Worm (Caenorhabditis elegans) whole organism, L1 larva: Measurements from ENCODE around the gene dph-1.
A peak's percentile ranks its signal among the peaks of the same experiment; 100 is the strongest.

ENCODE experiments used
- alr-1 ChIP-seq: fragments of 200-800 bp; sonication (Bioruptor generic); optimal IDR thresholded peaks from 2 replicates; lab custom pipeline; 2018; ENCODE audit warnings: borderline replicate concordance, mild to moderate bottlenecking, missing genetic modification characterization, missing compliant biosample characterization
- ama-1 ChIP-seq: fragments of 150-350 bp; optimal IDR thresholded peaks from 2 replicates; lab custom pipeline; 2014
- blmp-1 ChIP-seq: fragments of 150-350 bp; optimal IDR thresholded peaks from 2 replicates; lab custom pipeline; 2014; ENCODE audit warnings: missing biosample characterization, missing genetic modification characterization
- ceh-8 ChIP-seq: fragments of 200-800 bp; sonication (Bioruptor generic); optimal IDR thresholded peaks from 2 replicates; lab custom pipeline; 2018; ENCODE audit warnings: mild to moderate bottlenecking, missing genetic modification characterization, moderate library complexity, missing compliant biosample characterization
- ceh-88 ChIP-seq: fragments of 200-800 bp; sonication (Bioruptor generic); IDR thresholded peaks from 2 replicates; pipeline ENCODE4 v1.3.6; 2022; ENCODE audit warnings: missing genetic modification characterization, missing compliant biosample characterization
- ces-1 ChIP-seq: fragments of 150-350 bp; optimal IDR thresholded peaks from 2 replicates; lab custom pipeline; 2014; ENCODE audit warnings: missing biosample characterization, missing genetic modification reagents, missing genetic modification characterization
- dpl-1 ChIP-seq, 3 experiments: fragments of 150-350 bp in 2 of 3; sonication (generic microtip) in 1 of 3; optimal IDR thresholded peaks; 2 replicates each; lab custom pipeline; 2014 to 2017; ENCODE audit warnings: missing biosample characterization in 3 of 3, missing genetic modification characterization in 3 of 3, missing genetic modification reagents in 3 of 3
- dsc-1 ChIP-seq: sonication (generic microtip); optimal IDR thresholded peaks from 2 replicates; lab custom pipeline; 2016; ENCODE audit warnings: mild to moderate bottlenecking, missing genetic modification characterization, missing compliant biosample characterization
- efl-1 ChIP-seq, 4 experiments: fragments of 150-350 bp; optimal IDR thresholded peaks in 3 of 4; peaks in 1 of 4; 1 replicate in 1 of 4; 2 replicates in 3 of 4; lab custom pipeline; 2014; ENCODE audit warnings: missing biosample characterization in 2 of 4, missing genetic modification characterization in 2 of 4, missing genetic modification reagents in 2 of 4
- egl-27 ChIP-seq, 2 experiments: fragments of 150-350 bp in 1 of 2; sonication (generic microtip); optimal IDR thresholded peaks; 3 replicates each; lab custom pipeline; 2017 to 2018; ENCODE audit warnings: missing biosample characterization in 2 of 2, missing genetic modification characterization in 2 of 2, missing genetic modification reagents in 2 of 2
- elt-3 ChIP-seq, 6 experiments: fragments of 150-350 bp in 1 of 6; sonication (generic microtip); optimal IDR thresholded peaks; 2 replicates each; lab custom pipeline; 2017 to 2018; ENCODE audit warnings: missing biosample characterization in 6 of 6, missing genetic modification characterization in 6 of 6, inconsistent platforms in 1 of 6
- fkh-4 ChIP-seq: sonication (generic microtip); optimal IDR thresholded peaks from 2 replicates; lab custom pipeline; 2016; ENCODE audit warnings: missing compliant biosample characterization, missing genetic modification characterization, borderline replicate concordance
- fkh-8 ChIP-seq: sonication (generic microtip); optimal IDR thresholded peaks from 2 replicates; lab custom pipeline; 2016; ENCODE audit warnings: mild to moderate bottlenecking, missing genetic modification characterization, missing compliant biosample characterization
- hpl-2 ChIP-seq: fragments of 150-350 bp; optimal IDR thresholded peaks from 2 replicates; lab custom pipeline; 2014; ENCODE audit warnings: missing biosample characterization, missing genetic modification reagents, missing genetic modification characterization
- lin-14 ChIP-seq: fragments of 200-800 bp; sonication (Bioruptor generic); optimal IDR thresholded peaks from 2 replicates; lab custom pipeline; 2018; ENCODE audit warnings: mild to moderate bottlenecking, missing genetic modification characterization, moderate library complexity, missing compliant biosample characterization
- lin-35 ChIP-seq, 2 experiments: fragments of 150-350 bp; optimal IDR thresholded peaks; 2 replicates each; lab custom pipeline; 2014; ENCODE audit warnings: missing biosample characterization in 2 of 2, missing genetic modification characterization in 2 of 2, missing genetic modification reagents in 2 of 2
- lsy-2 ChIP-seq, 2 experiments: fragments of 150-350 bp; optimal IDR thresholded peaks; 2 replicates each; lab custom pipeline; 2014; ENCODE audit warnings: missing biosample characterization in 2 of 2, missing genetic modification characterization in 2 of 2
- mep-1 ChIP-seq: fragments of 150-350 bp; optimal IDR thresholded peaks from 2 replicates; lab custom pipeline; 2014; ENCODE audit warnings: missing biosample characterization, missing genetic modification characterization
- nhr-12 ChIP-seq: sonication (generic microtip); optimal IDR thresholded peaks from 2 replicates; lab custom pipeline; 2017; ENCODE audit warnings: missing biosample characterization, missing genetic modification characterization
- nhr-19 ChIP-seq: fragments of 200-800 bp; sonication (Bioruptor generic); conservative IDR thresholded peaks from 2 replicates; pipeline ENCODE4 v1.3.6; 2022; ENCODE audit warnings: missing genetic modification characterization, missing compliant biosample characterization
- nhr-20 ChIP-seq: sonication (generic microtip); optimal IDR thresholded peaks from 2 replicates; lab custom pipeline; 2016; ENCODE audit warnings: mild to moderate bottlenecking, missing genetic modification characterization, missing compliant biosample characterization
- nhr-237 ChIP-seq: fragments of 150-350 bp; optimal IDR thresholded peaks from 2 replicates; lab custom pipeline; 2014; ENCODE audit warnings: missing biosample characterization, missing genetic modification characterization
- nhr-28 ChIP-seq: fragments of 150-350 bp; optimal IDR thresholded peaks from 2 replicates; lab custom pipeline; 2014; ENCODE audit warnings: missing biosample characterization, missing genetic modification characterization
- nhr-71 ChIP-seq: sonication (generic microtip); optimal IDR thresholded peaks from 2 replicates; lab custom pipeline; 2016; ENCODE audit warnings: mild to moderate bottlenecking, missing genetic modification characterization, moderate library complexity, missing compliant biosample characterization
- nhr-85 ChIP-seq: sonication (generic microtip); peaks from one replicate; lab custom pipeline; 2016; ENCODE audit warnings: missing genetic modification characterization, inconsistent platforms, missing compliant biosample characterization
- pag-3 ChIP-seq: sonication (generic microtip); optimal IDR thresholded peaks from 2 replicates; lab custom pipeline; 2017; ENCODE audit warnings: missing genetic modification characterization, mild to moderate bottlenecking, missing compliant biosample characterization, antibody characterized with exemption, borderline replicate concordance; ENCODE audit not compliant: insufficient read depth
- rnt-1 ChIP-seq: sonication (generic microtip); optimal IDR thresholded peaks from 2 replicates; lab custom pipeline; 2016; ENCODE audit warnings: mild to moderate bottlenecking, missing genetic modification characterization, moderate library complexity, missing compliant biosample characterization
- snu-23 ChIP-seq: sonication (generic microtip); optimal IDR thresholded peaks from 2 replicates; lab custom pipeline; 2016; ENCODE audit warnings: missing genetic modification characterization, missing compliant biosample characterization
- unc-130 ChIP-seq: fragments of 150-350 bp; optimal IDR thresholded peaks from 2 replicates; lab custom pipeline; 2017; ENCODE audit warnings: missing biosample characterization, missing genetic modification characterization, inconsistent platforms
- unc-30 ChIP-seq: sonication (generic microtip); optimal IDR thresholded peaks from 2 replicates; lab custom pipeline; 2017; ENCODE audit warnings: missing biosample characterization, missing genetic modification characterization
- vab-15 ChIP-seq: sonication (generic microtip); optimal IDR thresholded peaks from 2 replicates; lab custom pipeline; 2017; ENCODE audit warnings: missing genotype, mild to moderate bottlenecking, missing genetic modification characterization, missing compliant biosample characterization
- xbp-1 ChIP-seq: sonication (generic microtip); optimal IDR thresholded peaks from 2 replicates; lab custom pipeline; 2016; ENCODE audit warnings: missing genetic modification characterization, missing compliant biosample characterization
- ztf-11 ChIP-seq, 2 experiments: sonication (generic microtip); optimal IDR thresholded peaks; 2 replicates each; lab custom pipeline; 2016 to 2017; ENCODE audit warnings: missing genetic modification characterization in 2 of 2, missing biosample characterization in 1 of 2, missing compliant biosample characterization in 1 of 2

The dph-1 gene

ce11 chrIII:3734007-3734406, 27.3 kb downstream of the dph-1 start, which contains the start of gene F34D10.3 (continued):
- no peak for TF ChIP-seq nhr-237 (tag; lab: Kevin White, UChicago)

- TF ChIP-seq lin-35 (GFP tag; optimal IDR thresholded peaks at IDR 0.05; lab: Kevin White, UChicago) (peak; percentile 51 to 83), efl-1 (optimal IDR thresholded peaks at IDR 0.05; lab: Kevin White, UChicago) (peak; percentile 48 to 56), efl-1 (GFP tag; optimal IDR thresholded peaks at IDR 0.05 in 1 of 2; lab: Kevin White, UChicago) (peak; percentile 72 to 97), pag-3 (no peak), mep-1 (tag; lab: Kevin White, UChicago) (peak; percentile 37), unc-30 (tag; lab: Kevin White, UChicago) (no peak), nhr-28 (tag; lab: Kevin White, UChicago) (no peak), blmp-1 (tag; lab: Kevin White, UChicago) (peak; percentile 34), lsy-2 (tag; optimal IDR thresholded peaks at IDR 0.05; lab: Kevin White, UChicago) (peak in 1 of 2 experiments; percentile 55), dpl-1 (GFP tag; optimal IDR thresholded peaks at IDR 0.05; lab: Kevin White, UChicago) (peak; percentile 62 to 84 (median 70))
Observed at ce11 chrIII:3734990-3735389, 28.3 kb downstream of the dph-1 start, which contains the start of gene evl-18. evl-18 (minus strand) TSS chrIII:3735039.

- TF ChIP-seq snu-23 (peak; percentile 35), nhr-20 (tag; lab: Kevin White, UChicago) (peak; percentile 4), dsc-1 (tag; lab: Kevin White, UChicago) (no peak), dpl-1 (GFP tag; optimal IDR thresholded peaks at IDR 0.05; lab: Kevin White, UChicago) (peak in 1 of 3 experiments; percentile 39), fkh-8 (peak; percentile 33), xbp-1 (tag; lab: Kevin White, UChicago) (peak; percentile 18), blmp-1 (tag; lab: Kevin White, UChicago) (peak; percentile 27), rnt-1 (tag; lab: Kevin White, UChicago) (peak; percentile 43), nhr-19 (GFP tag; lab: Robert Waterston, UW) (peak; percentile 32), vab-15 (tag; lab: Kevin White, UChicago) (no peak), efl-1 (optimal IDR thresholded peaks at IDR 0.05; lab: Kevin White, UChicago) (peak; percentile 43 to 58), efl-1 (GFP tag; optimal IDR thresholded peaks at IDR 0.05 in 1 of 2; lab: Kevin White, UChicago) (peak in 1 of 2 experiments; percentile 75), elt-3 (tag; optimal IDR thresholded peaks at IDR 0.05; lab: Kevin White, UChicago) (no peak), unc-130 (tag; lab: Kevin White, UChicago) (peak; percentile 1), ceh-8 (peak; percentile 11), nhr-71 (peak; percentile 58), lin-14 (GFP tag; lab: Kevin White, UChicago) (peak; percentile 76), ama-1 (peak; percentile 74), ceh-88 (no peak), nhr-85 (tag; lab: Kevin White, UChicago) (peak; percentile 55)
Observed at ce11 chrIII:3735509-3736255, 29.0 kb downstream of the dph-1 start.

- TF ChIP-seq dpl-1 (GFP tag; optimal IDR thresholded peaks at IDR 0.05; lab: Kevin White, UChicago) (no peak), hpl-2 (peak; percentile 30)
Observed at ce11 chrIII:3736302-3736701, 29.6 kb downstream of the dph-1 start, which contains the start of gene F34D10.4. F34D10.4 (plus strand) TSS chrIII:3736602.

ce11 chrIII:3737742-3738141, 31.1 kb downstream of the dph-1 start:
- TF ChIP-seq ztf-11 (tag; optimal IDR thresholded peaks at IDR 0.05; lab: Kevin White, UChicago) (no peak), nhr-12 (tag; lab: Kevin White, UChicago) (no peak), efl-1 (optimal IDR thresholded peaks at IDR 0.05; lab: Kevin White, UChicago) (no peak), efl-1 (GFP tag; optimal IDR thresholded peaks at IDR 0.05 in 1 of 2; lab: Kevin White, UChicago) (peak in 1 of 2 experiments; percentile 35)
- TF ChIP-seq, all 84 proteins: peak for 1

- TF ChIP-seq egl-27 (tag; optimal IDR thresholded peaks at IDR 0.05; lab: Kevin White, UChicago), result no peak
- TF ChIP-seq nhr-20 (tag; lab: Kevin White, UChicago), result no peak
- TF ChIP-seq fkh-4 (tag; lab: Kevin White, UChicago), result no peak
- no peak for TF ChIP-seq lin-35 (GFP tag; optimal IDR thresholded peaks at IDR 0.05; lab: Kevin White, UChicago)
- TF ChIP-seq ces-1, result no peak
- no peak for TF ChIP-seq alr-1 (tag; lab: Kevin White, UChicago)
Observed at ce11 chrIII:3738331-3738730, 31.6 kb downstream of the dph-1 start.
